Fruit fly (Drosophila melanogaster) S2 (cell line): ENCODE measurements around the gene CG42367.

Experiments
- CG8478 ChIP-seq: fragments of >200 bp; optimal IDR thresholded peaks from 2 replicates; lab custom pipeline; 2018
- CTCF ChIP-seq, 2 experiments: fragments of >200 bp; optimal IDR thresholded peaks; 2 replicates each; lab custom pipeline; 2018

DNA sequence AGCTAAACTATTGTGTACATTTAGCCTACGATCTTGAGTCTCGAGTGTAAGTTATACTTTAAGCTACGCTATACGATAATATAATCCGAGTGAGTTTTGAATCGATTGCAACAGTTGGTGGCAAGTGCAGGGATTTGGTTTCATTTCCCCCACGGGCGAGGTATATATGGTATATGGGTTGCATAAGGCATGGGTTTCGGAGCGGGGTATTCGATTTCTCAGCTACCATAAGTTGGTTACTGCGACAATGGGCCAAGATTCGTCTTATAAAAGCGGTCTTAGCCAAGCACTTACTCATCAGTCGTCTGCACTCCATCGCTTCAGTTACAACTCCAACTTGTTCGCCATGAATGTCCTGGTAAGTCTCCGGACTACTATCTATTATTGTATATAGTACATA lies at the start of gene CG42367:
- TF ChIP-seq CG8478 (lab: Kevin White, UChicago) (no peak), CTCF (optimal IDR thresholded peaks at IDR 0.05; lab: Kevin White, UChicago) (no peak)
